Worm (Caenorhabditis elegans) whole organism, L3 larva: ENCODE results near the gene tag-10.

Experiments used
- R02D3.7 ChIP-seq: fragments of 150-350 bp; optimal IDR thresholded peaks from 2 replicates; lab custom pipeline; 2014; ENCODE audit warnings: missing biosample characterization, missing genetic modification characterization
- ZK546.5 ChIP-seq: sonication (generic microtip); optimal IDR thresholded peaks from 2 replicates; lab custom pipeline; 2017; ENCODE audit warnings: missing biosample characterization, missing genetic modification characterization
- aly-2 ChIP-seq: fragments of 150-350 bp; optimal IDR thresholded peaks from 2 replicates; lab custom pipeline; 2014; ENCODE audit warnings: missing biosample characterization, missing genetic modification characterization
- ama-1 ChIP-seq: fragments of 150-350 bp; optimal IDR thresholded peaks from 2 replicates; lab custom pipeline; 2018
- ceh-16 ChIP-seq: sonication (generic microtip); optimal IDR thresholded peaks from 2 replicates; lab custom pipeline; 2017; ENCODE audit warnings: missing biosample characterization, missing genetic modification characterization
- ceh-28 ChIP-seq: fragments of 150-350 bp; optimal IDR thresholded peaks from 2 replicates; lab custom pipeline; 2014; ENCODE audit warnings: missing biosample characterization, missing genetic modification reagents, missing genetic modification characterization
- ceh-82 ChIP-seq: fragments of 150-350 bp; optimal IDR thresholded peaks from 2 replicates; lab custom pipeline; 2014; ENCODE audit warnings: missing biosample characterization, missing genetic modification characterization
- egl-27 ChIP-seq: sonication (generic microtip); optimal IDR thresholded peaks from 4 replicates; lab custom pipeline; 2017; ENCODE audit warnings: missing biosample characterization, missing genetic modification reagents, missing genetic modification characterization
- egl-5 ChIP-seq: fragments of 150-350 bp; optimal IDR thresholded peaks from 2 replicates; lab custom pipeline; 2017; ENCODE audit warnings: missing biosample characterization, missing genetic modification reagents, missing genetic modification characterization, inconsistent platforms
- elt-2 ChIP-seq: sonication (generic microtip); optimal IDR thresholded peaks from 2 replicates; lab custom pipeline; 2016; ENCODE audit warnings: missing genetic modification reagents, mild to moderate bottlenecking, missing genetic modification characterization, missing compliant biosample characterization
- elt-3 ChIP-seq, 3 experiments: fragments of 150-350 bp in 1 of 3; sonication (generic microtip) in 2 of 3; optimal IDR thresholded peaks; 2 replicates in 2 of 3; 4 replicates in 1 of 3; lab custom pipeline; 2014 to 2017; ENCODE audit warnings: missing biosample characterization in 3 of 3, missing genetic modification characterization in 3 of 3
- eor-1 ChIP-seq, 2 experiments: fragments of 150-350 bp; optimal IDR thresholded peaks; 2 replicates each; lab custom pipeline; 2014 to 2018; ENCODE audit warnings: missing biosample characterization in 2 of 2, missing genetic modification characterization in 2 of 2
- fos-1 ChIP-seq: fragments of 150-350 bp; optimal IDR thresholded peaks from 2 replicates; lab custom pipeline; 2014; ENCODE audit warnings: missing biosample characterization, missing genetic modification characterization
- hmg-11 ChIP-seq: sonication (generic microtip); optimal IDR thresholded peaks from 2 replicates; lab custom pipeline; 2016; ENCODE audit warnings: missing genetic modification characterization, missing compliant biosample characterization
- lin-15B ChIP-seq: fragments of 150-350 bp; optimal IDR thresholded peaks from 2 replicates; lab custom pipeline; 2014; ENCODE audit warnings: missing biosample characterization, missing genetic modification characterization
- lin-39 ChIP-seq: fragments of 150-350 bp; optimal IDR thresholded peaks from 2 replicates; lab custom pipeline; 2018; ENCODE audit warnings: missing biosample characterization, missing genetic modification reagents, missing genetic modification characterization
- lsy-12 ChIP-seq: sonication (generic microtip); optimal IDR thresholded peaks from 2 replicates; lab custom pipeline; 2016; ENCODE audit warnings: mild to moderate bottlenecking, missing genetic modification characterization, missing compliant biosample characterization
- mdl-1 ChIP-seq: fragments of 150-350 bp; optimal IDR thresholded peaks from 2 replicates; lab custom pipeline; 2014; ENCODE audit warnings: missing biosample characterization, missing genetic modification characterization
- mml-1 ChIP-seq: fragments of 150-350 bp; sonication (generic microtip); optimal IDR thresholded peaks from 3 replicates; lab custom pipeline; 2014; ENCODE audit warnings: missing biosample characterization, missing genetic modification characterization
- nfya-1 ChIP-seq: sonication (generic microtip); optimal IDR thresholded peaks from 2 replicates; lab custom pipeline; 2017; ENCODE audit warnings: missing genetic modification characterization, mild to moderate bottlenecking, missing compliant biosample characterization, antibody characterized with exemption, moderate library complexity; ENCODE audit not compliant: insufficient read depth
- nhr-11 ChIP-seq: fragments of 150-350 bp; optimal IDR thresholded peaks from 2 replicates; lab custom pipeline; 2014; ENCODE audit warnings: missing biosample characterization, missing genetic modification characterization
- nhr-12 ChIP-seq: fragments of 150-350 bp; optimal IDR thresholded peaks from 2 replicates; lab custom pipeline; 2014; ENCODE audit warnings: missing biosample characterization, missing genetic modification characterization
- nhr-23 ChIP-seq: fragments of 150-350 bp; optimal IDR thresholded peaks from 2 replicates; lab custom pipeline; 2014; ENCODE audit warnings: missing biosample characterization, missing genetic modification reagents, missing genetic modification characterization
- nhr-237 ChIP-seq: fragments of 150-350 bp; optimal IDR thresholded peaks from 2 replicates; lab custom pipeline; 2014; ENCODE audit warnings: missing biosample characterization, missing genetic modification characterization
- nhr-25 ChIP-seq: sonication (generic microtip); optimal IDR thresholded peaks from 2 replicates; lab custom pipeline; 2017; ENCODE audit warnings: missing biosample characterization, missing genetic modification characterization
- nhr-43 ChIP-seq: sonication (generic microtip); optimal IDR thresholded peaks from 2 replicates; lab custom pipeline; 2016; ENCODE audit warnings: mild to moderate bottlenecking, missing genetic modification characterization, missing compliant biosample characterization; ENCODE audit not compliant: poor library complexity, severe bottlenecking
- nhr-67 ChIP-seq: fragments of 150-350 bp; optimal IDR thresholded peaks from 2 replicates; lab custom pipeline; 2014; ENCODE audit warnings: missing biosample characterization, missing genetic modification characterization
- nhr-76 ChIP-seq: fragments of 150-350 bp; sonication (generic microtip); optimal IDR thresholded peaks from 5 replicates; lab custom pipeline; 2014; ENCODE audit warnings: missing biosample characterization, missing genetic modification characterization
- nhr-77 ChIP-seq: fragments of 150-350 bp; optimal IDR thresholded peaks from 2 replicates; lab custom pipeline; 2014; ENCODE audit warnings: missing biosample characterization, missing genetic modification characterization
- pha-4 ChIP-seq: fragments of 150-350 bp; optimal IDR thresholded peaks from 2 replicates; lab custom pipeline; 2014; ENCODE audit warnings: missing biosample characterization, missing genetic modification reagents, missing genetic modification characterization
- pqm-1 ChIP-seq: fragments of 150-350 bp; optimal IDR thresholded peaks from 2 replicates; lab custom pipeline; 2017; ENCODE audit warnings: missing biosample characterization, missing genetic modification characterization, inconsistent platforms
- snpc-4 ChIP-seq: fragments of 150-350 bp; optimal IDR thresholded peaks from 2 replicates; lab custom pipeline; 2014; ENCODE audit warnings: missing biosample characterization, missing genetic modification characterization
- tbx-2 ChIP-seq: sonication (generic microtip); optimal IDR thresholded peaks from 2 replicates; lab custom pipeline; 2016; ENCODE audit warnings: mild to moderate bottlenecking, missing genetic modification characterization, missing compliant biosample characterization
- unc-39 ChIP-seq: sonication (generic microtip); optimal IDR thresholded peaks from 4 replicates; lab custom pipeline; 2017; ENCODE audit warnings: missing biosample characterization, missing genetic modification characterization
- unc-62 ChIP-seq: fragments of 150-350 bp; sonication (generic microtip); optimal IDR thresholded peaks from 4 replicates; lab custom pipeline; 2014; ENCODE audit warnings: missing biosample characterization, missing genetic modification reagents, missing genetic modification characterization
- zag-1 ChIP-seq: fragments of 150-350 bp; optimal IDR thresholded peaks from 2 replicates; lab custom pipeline; 2014; ENCODE audit warnings: missing biosample characterization, missing genetic modification characterization
- ztf-11 ChIP-seq: fragments of 150-350 bp; optimal IDR thresholded peaks from 2 replicates; lab custom pipeline; 2014; ENCODE audit warnings: missing biosample characterization, missing genetic modification characterization
- ztf-4 ChIP-seq: fragments of 150-350 bp; optimal IDR thresholded peaks from 2 replicates; lab custom pipeline; 2014; ENCODE audit warnings: missing biosample characterization, missing genetic modification characterization

Gene tag-10

DNA sequence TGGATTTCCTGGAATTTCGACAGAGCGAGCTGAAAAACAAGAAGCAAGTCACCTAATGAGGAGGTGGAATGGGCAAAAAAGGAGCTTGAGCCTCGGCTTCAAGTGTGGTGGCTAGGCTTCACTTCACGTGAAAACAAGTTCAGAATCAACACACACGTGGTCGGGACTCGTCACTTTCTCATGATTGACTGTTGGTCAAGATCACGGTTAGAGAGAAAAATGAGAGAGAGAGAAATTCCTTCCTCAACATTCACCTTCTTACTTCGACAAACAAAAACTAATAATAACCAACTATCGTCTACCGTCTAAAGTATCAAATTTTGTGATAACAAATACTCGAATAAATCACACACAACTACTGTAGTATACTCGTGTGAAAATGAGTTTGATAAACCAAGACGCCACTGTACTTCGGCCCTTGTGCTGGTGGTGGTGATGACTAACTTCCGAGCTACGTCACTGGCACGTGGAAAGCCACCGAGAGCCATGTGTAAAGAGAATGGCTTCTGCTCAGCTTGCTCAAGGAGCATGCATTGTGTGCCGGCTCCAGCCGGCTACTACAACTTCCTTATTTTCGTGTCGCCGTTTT is 41.3 kb downstream of the tag-10 start (continued):
- no peak for TF ChIP-seq nhr-67 (tag; lab: Kevin White, UChicago)
- no peak for TF ChIP-seq egl-5 (tag; lab: Kevin White, UChicago)
- no peak for TF ChIP-seq fos-1 (tag; lab: Kevin White, UChicago)
- no peak for TF ChIP-seq ztf-4 (tag; lab: Kevin White, UChicago)
- no peak for TF ChIP-seq ceh-16 (tag; lab: Kevin White, UChicago)
- TF ChIP-seq tbx-2 (tag; lab: Kevin White, UChicago): no peak
- TF ChIP-seq zag-1: no peak
- no peak for TF ChIP-seq mdl-1 (tag; lab: Kevin White, UChicago)
- no peak for TF ChIP-seq nhr-76 (tag; lab: Kevin White, UChicago)
- TF ChIP-seq nhr-25 (tag; lab: Kevin White, UChicago): peak; percentile 36
- TF ChIP-seq nhr-11: no peak
- no peak for TF ChIP-seq aly-2 (tag; lab: Kevin White, UChicago)
- no peak for TF ChIP-seq ZK546.5 (tag; lab: Kevin White, UChicago)
- TF ChIP-seq, all 47 proteins: peak for 5

DNA sequence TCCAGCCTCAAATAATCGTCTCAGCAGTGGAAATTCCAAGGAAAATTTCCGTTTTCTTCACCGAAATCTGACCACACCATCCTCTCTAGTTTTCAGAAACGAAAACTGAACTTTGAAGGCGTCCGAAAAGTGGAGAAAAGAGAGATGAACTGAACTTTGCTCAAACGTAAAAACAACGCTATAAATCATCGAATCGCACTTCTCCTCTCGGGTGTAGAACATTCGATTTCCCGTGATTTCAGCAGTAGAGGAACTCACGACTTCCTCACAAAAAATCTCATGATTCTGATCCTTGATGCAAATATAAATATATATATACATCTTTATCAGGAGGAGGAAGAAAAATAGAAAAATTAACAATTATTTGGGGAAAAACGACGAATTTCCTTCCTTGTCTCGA is 42.8 kb downstream of the tag-10 start:
- TF ChIP-seq unc-62 (GFP tag; lab: Kevin White, UChicago) (no peak), pha-4 (tag; lab: Kevin White, UChicago) (no peak), ama-1 (peak; percentile 6), ztf-4 (tag; lab: Kevin White, UChicago) (no peak), lin-39 (tag; lab: Kevin White, UChicago) (peak; percentile 14), nhr-77 (tag; lab: Kevin White, UChicago) (no peak), R02D3.7 (tag; lab: Kevin White, UChicago) (no peak), pqm-1 (tag; lab: Kevin White, UChicago) (no peak)

DNA sequence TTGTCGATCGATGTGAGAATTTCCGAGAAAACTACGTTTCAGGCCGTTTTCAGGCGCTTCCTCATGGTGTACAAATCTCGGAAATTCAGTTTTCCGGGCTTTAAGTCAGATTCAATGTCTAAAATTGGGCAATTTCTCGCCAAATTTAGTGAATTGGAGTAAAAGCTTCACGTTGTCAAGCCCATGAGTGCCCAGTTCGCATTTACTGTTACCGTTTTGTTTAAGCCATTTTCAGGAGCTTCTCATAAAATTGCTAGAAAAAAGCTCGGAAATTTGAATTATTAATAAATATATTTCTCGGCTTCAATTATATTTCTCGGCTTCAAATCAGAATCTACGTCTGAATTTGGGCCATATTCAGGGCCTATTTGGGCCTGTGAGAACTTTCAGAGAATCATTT is 45.5 kb downstream of the tag-10 start:
- no peak for TF ChIP-seq egl-5 (tag; lab: Kevin White, UChicago)
- TF ChIP-seq nhr-43 (tag; lab: Kevin White, UChicago): no peak
- TF ChIP-seq lin-15B: no peak
- TF ChIP-seq unc-39: no peak
- no peak for TF ChIP-seq eor-1 (tag; optimal IDR thresholded peaks at IDR 0.05; lab: Kevin White, UChicago)
- no peak for TF ChIP-seq lin-39 (tag; lab: Kevin White, UChicago)
- no peak for TF ChIP-seq ceh-28
- TF ChIP-seq ztf-11 (tag; lab: Kevin White, UChicago): no peak
- no peak for TF ChIP-seq nhr-25 (tag; lab: Kevin White, UChicago)
- TF ChIP-seq elt-2 (tag; lab: Kevin White, UChicago): no peak
- TF ChIP-seq nhr-12 (tag; lab: Kevin White, UChicago): no peak
- no peak for TF ChIP-seq mml-1 (tag; lab: Kevin White, UChicago)
- TF ChIP-seq ceh-82 (tag; lab: Kevin White, UChicago): no peak
- no peak for TF ChIP-seq pqm-1 (tag; lab: Kevin White, UChicago)
- no peak for TF ChIP-seq unc-62 (GFP tag; lab: Kevin White, UChicago)
- TF ChIP-seq snpc-4 (tag; lab: Kevin White, UChicago): no peak
- TF ChIP-seq pha-4 (tag; lab: Kevin White, UChicago): no peak
- TF ChIP-seq aly-2 (tag; lab: Kevin White, UChicago): no peak
- TF ChIP-seq lsy-12 (tag; lab: Kevin White, UChicago): no peak

DNA sequence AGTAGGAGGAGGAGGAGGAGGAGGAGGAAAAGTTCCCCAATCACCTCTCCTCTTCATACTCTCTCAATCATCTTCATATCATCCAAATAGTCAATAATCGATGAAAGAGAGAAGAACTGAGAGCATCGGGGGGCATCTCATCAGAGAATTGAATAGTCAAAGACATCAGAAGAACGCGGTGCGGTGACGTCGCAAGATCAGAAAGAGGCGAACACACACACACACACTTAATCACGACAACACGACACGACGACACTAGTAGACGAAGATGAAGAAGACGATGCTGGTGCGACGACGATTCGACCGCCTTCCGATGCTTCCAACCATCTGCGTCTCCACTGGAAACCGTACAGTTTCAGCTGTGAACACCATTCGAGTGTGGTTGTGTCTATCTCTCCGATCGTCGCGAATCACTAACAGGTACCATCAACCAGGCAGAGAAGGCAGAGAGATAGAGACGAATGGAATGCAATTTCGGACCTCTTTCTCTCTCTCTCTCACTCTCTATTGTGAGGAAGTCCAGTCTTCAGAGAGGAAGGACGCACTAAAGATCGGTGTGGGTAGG is 46.3 kb downstream of the tag-10 start:
- peak; percentile 91 for TF ChIP-seq nhr-43 (tag; lab: Kevin White, UChicago)
- TF ChIP-seq hmg-11 (tag; lab: Kevin White, UChicago): no peak
- peak; percentile 36 for TF ChIP-seq lsy-12 (tag; lab: Kevin White, UChicago)
- peak in 2 of 3 experiments; percentile 8 to 57 for TF ChIP-seq elt-3 (tag; optimal IDR thresholded peaks at IDR 0.05; lab: Kevin White, UChicago)
- no peak for TF ChIP-seq zag-1
- TF ChIP-seq nfya-1 (tag; lab: Kevin White, UChicago): peak; percentile 31
- peak; percentile 60 for TF ChIP-seq nhr-23
- no peak for TF ChIP-seq egl-27 (tag; lab: Kevin White, UChicago)
- TF ChIP-seq ceh-28: peak; percentile 75
- TF ChIP-seq nhr-25 (tag; lab: Kevin White, UChicago): peak; percentile 75
- TF ChIP-seq nhr-237: no peak
